Fruit fly (Drosophila melanogaster): ENCODE results near the gene CG43999.
A peak's percentile ranks its signal among the peaks of the same experiment; 100 is the strongest.

Gene CG43999

dm6 chr3R:23969449-23969848, 40.6 kb upstream of the CG43999 start (continued):
- TF ChIP-seq CG1621 (tag; optimal IDR thresholded peaks at IDR 0.05) (no peak), Ets21C (GFP tag; optimal IDR thresholded peaks at IDR 0.05) (no peak), CG8119 (GFP tag; IDR thresholded peaks at IDR 0.05) (no peak), Eip75B (GFP tag; optimal IDR thresholded peaks at IDR 0.05) (no peak), CG11762 (GFP tag; optimal IDR thresholded peaks at IDR 0.05; ENCODE audit: insufficient read depth) (no peak), Gug (GFP tag; IDR thresholded peaks at IDR 0.05) (no peak), CG10631 (GFP tag; optimal IDR thresholded peaks at IDR 0.05) (peak; percentile 1), Lpt (GFP tag; optimal IDR thresholded peaks at IDR 0.05) (no peak), CG8319 (GFP tag; optimal IDR thresholded peaks at IDR 0.05) (no peak), Hr4 (GFP tag; optimal IDR thresholded peaks at IDR 0.05) (no peak), CG11902 (GFP tag; optimal IDR thresholded peaks at IDR 0.05) (peak; percentile 0), CG16779 (tag; optimal IDR thresholded peaks at IDR 0.05) (no peak), eg (GFP tag; IDR thresholded peaks at IDR 0.05) (no peak), Ets96B (tag; optimal IDR thresholded peaks at IDR 0.05) (peak; percentile 17), CG10669 (GFP tag; optimal IDR thresholded peaks at IDR 0.05) (peak; percentile 26), pdm3 (GFP tag; optimal IDR thresholded peaks at IDR 0.05) (no peak), CG32006 (GFP tag; optimal IDR thresholded peaks at IDR 0.05) (peak; percentile 13), fkh (GFP tag; optimal IDR thresholded peaks at IDR 0.05) (no peak)

dm6 chr3R:23964913-23965718, 36.3 kb upstream of the CG43999 start:
- TF ChIP-seq CG32006 (GFP tag; optimal IDR thresholded peaks at IDR 0.05): no peak
- no peak for TF ChIP-seq Ets96B (tag; optimal IDR thresholded peaks at IDR 0.05)
- TF ChIP-seq lz (GFP tag; optimal IDR thresholded peaks at IDR 0.05): no peak
- TF ChIP-seq CG6808 (GFP tag; optimal IDR thresholded peaks at IDR 0.05): no peak
- no peak for TF ChIP-seq salr (GFP tag; optimal IDR thresholded peaks at IDR 0.05)
- no peak for TF ChIP-seq vri (GFP tag; optimal IDR thresholded peaks at IDR 0.05)
- TF ChIP-seq svp (GFP tag): peak; percentile 12
- peak; percentile 12 for TF ChIP-seq Eip78C (GFP tag)

dm6 chr3R:23962781-23963222, 34.0 kb upstream of the CG43999 start, which contains the start of gene CG31140:
CG31140 (plus strand) TSS chr3R:23963180.
- TF ChIP-seq Blimp-1 (GFP tag; optimal IDR thresholded peaks at IDR 0.05) (no peak), CG8319 (GFP tag; optimal IDR thresholded peaks at IDR 0.05) (no peak), esn (GFP tag; optimal IDR thresholded peaks at IDR 0.05) (peak; percentile 25), CG8119 (GFP tag; IDR thresholded peaks at IDR 0.05) (peak; percentile 48; the same call in 2 of the 3 replicates), Ets96B (tag; optimal IDR thresholded peaks at IDR 0.05) (peak; percentile 27), CG6854 (GFP tag; optimal IDR thresholded peaks at IDR 0.05) (peak; percentile 79), Smox (GFP tag; optimal IDR thresholded peaks at IDR 0.05) (no peak), CG6276 (GFP tag; optimal IDR thresholded peaks at IDR 0.05) (peak; percentile 27), CG1621 (tag; optimal IDR thresholded peaks at IDR 0.05) (peak; percentile 48), pdm3 (GFP tag; optimal IDR thresholded peaks at IDR 0.05) (no peak), CG15336 (GFP tag; IDR thresholded peaks at IDR 0.05) (peak; percentile 21; the same call in 1 of the 2 replicates), svp (GFP tag) (peak; percentile 45), dsx (GFP tag; optimal IDR thresholded peaks at IDR 0.05; ENCODE audit: poor library complexity, severe bottlenecking) (peak; percentile 46), CG7368 (GFP tag; optimal IDR thresholded peaks at IDR 0.05) (peak; percentile 47), CG11294 (GFP tag; IDR thresholded peaks at IDR 0.05) (no peak), CG4318 (GFP tag; optimal IDR thresholded peaks at IDR 0.05) (no peak), CG34406 (GFP tag; optimal IDR thresholded peaks at IDR 0.05) (no peak), CG6792 (GFP tag; optimal IDR thresholded peaks at IDR 0.05) (no peak), fkh (GFP tag; optimal IDR thresholded peaks at IDR 0.05) (no peak), Ets21C (GFP tag; optimal IDR thresholded peaks at IDR 0.05) (no peak), Eip75B (GFP tag; optimal IDR thresholded peaks at IDR 0.05) (peak; percentile 31), CG32006 (GFP tag; optimal IDR thresholded peaks at IDR 0.05) (no peak), CG8632 (GFP tag; optimal IDR thresholded peaks at IDR 0.05) (no peak), Hr38 (GFP tag; optimal IDR thresholded peaks at IDR 0.05) (no peak), Eip93F (GFP tag; optimal IDR thresholded peaks at IDR 0.05) (no peak), cyc (GFP tag; optimal IDR thresholded peaks at IDR 0.05) (no peak), Lpt (GFP tag; optimal IDR thresholded peaks at IDR 0.05) (peak; percentile 31), OdsH (GFP tag; optimal IDR thresholded peaks at IDR 0.05) (no peak), topi (GFP tag; optimal IDR thresholded peaks at IDR 0.05) (no peak), fd85E (GFP tag; optimal IDR thresholded peaks at IDR 0.05) (peak; percentile 31), Hr39 (GFP tag; optimal IDR thresholded peaks at IDR 0.05) (no peak), vri (GFP tag; optimal IDR thresholded peaks at IDR 0.05) (no peak), lz (GFP tag; optimal IDR thresholded peaks at IDR 0.05) (no peak), Sox14 (GFP tag; optimal IDR thresholded peaks at IDR 0.05) (no peak)
